Fruit fly (Drosophila melanogaster) S2 (cell line): Measurements from ENCODE around the gene nes.

Source experiments
- CG8478 ChIP-seq: fragments of >200 bp; optimal IDR thresholded peaks from 2 replicates; lab custom pipeline; 2018
- CTCF ChIP-seq, 2 experiments: fragments of >200 bp; optimal IDR thresholded peaks; 2 replicates each; lab custom pipeline; 2018

dm6 chr3L:19261720-19262119, 1.2 kb upstream of the nes start:
- TF ChIP-seq CG8478, result no peak
- TF ChIP-seq CTCF (optimal IDR thresholded peaks at IDR 0.05; lab: Kevin White, UChicago), result no peak
